Worm (Caenorhabditis elegans) whole organism, late embryonic: ENCODE measurements around the gene ZK686.3.

Experiments used
- ama-1 ChIP-seq: fragments of 150-350 bp; optimal IDR thresholded peaks from 2 replicates; lab custom pipeline; 2014
- ceh-9 ChIP-seq: sonication (generic microtip); optimal IDR thresholded peaks from 2 replicates; lab custom pipeline; 2016; ENCODE audit warnings: mild to moderate bottlenecking, missing genetic modification characterization, inconsistent platforms, missing compliant biosample characterization
- dve-1 ChIP-seq: sonication (generic microtip); optimal IDR thresholded peaks from 2 replicates; lab custom pipeline; 2017; ENCODE audit warnings: antibody characterized with exemption, mild to moderate bottlenecking, missing genetic modification characterization, missing compliant biosample characterization
- hlh-15 ChIP-seq: sonication (generic microtip); optimal IDR thresholded peaks from 2 replicates; lab custom pipeline; 2016; ENCODE audit warnings: missing genetic modification characterization, missing compliant biosample characterization
- nfya-1 ChIP-seq: sonication (generic microtip); optimal IDR thresholded peaks from 2 replicates; lab custom pipeline; 2017; ENCODE audit warnings: missing genetic modification characterization, mild to moderate bottlenecking, missing compliant biosample characterization, antibody characterized with exemption, moderate library complexity
- nhr-232 ChIP-seq: sonication (generic microtip); optimal IDR thresholded peaks from 2 replicates; lab custom pipeline; 2016; ENCODE audit warnings: missing genetic modification characterization, missing compliant biosample characterization
- pha-4 ChIP-seq: fragments of 150-350 bp; optimal IDR thresholded peaks from 2 replicates; lab custom pipeline; 2018; ENCODE audit warnings: missing biosample characterization, missing genetic modification reagents, missing genetic modification characterization
- pqm-1 ChIP-seq: sonication (generic microtip); optimal IDR thresholded peaks from 2 replicates; lab custom pipeline; 2016; ENCODE audit warnings: missing genetic modification characterization, missing compliant biosample characterization
- rnt-1 ChIP-seq: sonication (generic microtip); optimal IDR thresholded peaks from 2 replicates; lab custom pipeline; 2016; ENCODE audit warnings: missing genetic modification characterization, missing compliant biosample characterization
- sox-2 ChIP-seq: fragments of 200-800 bp; sonication (Bioruptor generic); IDR thresholded peaks from 2 replicates; pipeline ENCODE4 v1.3.6; 2022; ENCODE audit warnings: missing genetic modification reagents, missing genetic modification characterization, missing compliant biosample characterization
- tbx-2 ChIP-seq: sonication (generic microtip); optimal IDR thresholded peaks from 2 replicates; lab custom pipeline; 2016; ENCODE audit warnings: missing genetic modification characterization, missing compliant biosample characterization
- ttx-3 ChIP-seq: sonication (generic microtip); optimal IDR thresholded peaks from 2 replicates; lab custom pipeline; 2016; ENCODE audit warnings: missing genetic modification reagents, missing genetic modification characterization, missing compliant biosample characterization

DNA sequence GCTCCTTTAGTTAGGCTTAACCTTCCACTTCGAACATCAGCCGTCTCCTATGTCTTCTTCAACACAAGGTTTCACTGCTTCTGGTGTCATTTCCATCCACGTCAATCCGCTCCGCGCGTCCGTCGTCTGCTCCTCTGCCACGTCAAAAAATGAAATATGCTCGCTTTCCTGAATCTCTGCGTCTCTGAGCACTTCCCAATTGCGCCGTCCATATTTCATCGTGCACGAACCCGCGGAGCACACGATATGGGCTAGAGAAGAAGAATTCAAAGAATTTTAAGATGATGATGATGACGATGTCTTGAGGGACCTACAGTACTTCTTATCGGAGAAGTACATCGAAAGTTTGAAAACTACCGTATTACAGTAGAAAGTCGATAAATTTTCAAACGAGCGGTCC lies 24.1 kb upstream of the ZK686.3 start:
- TF ChIP-seq dve-1 (tag; lab: Kevin White, UChicago) = no peak
- no peak for TF ChIP-seq pqm-1 (tag; lab: Kevin White, UChicago)
- TF ChIP-seq ama-1 = no peak
- TF ChIP-seq ceh-9 = no peak
- no peak for TF ChIP-seq nhr-232 (tag; lab: Kevin White, UChicago)
- TF ChIP-seq tbx-2 (tag; lab: Kevin White, UChicago) = no peak
- no peak for TF ChIP-seq pha-4 (tag; lab: Kevin White, UChicago)
- no peak for TF ChIP-seq sox-2
- no peak for TF ChIP-seq nfya-1 (tag; lab: Kevin White, UChicago)
- TF ChIP-seq rnt-1 (tag; lab: Kevin White, UChicago) = no peak
- TF ChIP-seq ttx-3 (tag; lab: Kevin White, UChicago) = no peak
- no peak for TF ChIP-seq hlh-15 (tag; lab: Kevin White, UChicago)
